Worm (Caenorhabditis elegans) whole organism, young adult: Measurements from ENCODE around the gene srj-21.

Experiments
- B0261.1 ChIP-seq: sonication (generic microtip); optimal IDR thresholded peaks from 2 replicates; lab custom pipeline; 2016; ENCODE audit warnings: mild to moderate bottlenecking, missing genetic modification characterization, moderate library complexity, missing compliant biosample characterization
- F55B11.4 ChIP-seq: sonication (generic microtip); optimal IDR thresholded peaks from 2 replicates; lab custom pipeline; 2016; ENCODE audit warnings: missing compliant biosample characterization, missing genetic modification characterization, borderline replicate concordance; ENCODE audit not compliant: insufficient read depth
- K12H6.12 ChIP-seq: fragments of 200-800 bp; sonication (Bioruptor generic); optimal IDR thresholded peaks from 2 replicates; lab custom pipeline; 2018; ENCODE audit warnings: mild to moderate bottlenecking, missing genetic modification characterization, missing compliant biosample characterization
- Y53G8AR.9 ChIP-seq: fragments of 200-800 bp; sonication (Bioruptor generic); conservative IDR thresholded peaks from 2 replicates; pipeline ENCODE4 v1.3.6; 2022; ENCODE audit warnings: missing genetic modification reagents, missing genetic modification characterization, missing compliant biosample characterization
- Y95B8A.8 ChIP-seq: fragments of 200-800 bp; sonication (Bioruptor generic); IDR thresholded peaks from 2 replicates; pipeline ENCODE4 v1.3.6; 2022; ENCODE audit warnings: missing genetic modification reagents, missing genetic modification characterization, missing compliant biosample characterization
- akir-1 ChIP-seq: fragments of 200-800 bp; sonication (Bioruptor generic); optimal IDR thresholded peaks from 2 replicates; lab custom pipeline; 2018; ENCODE audit warnings: mild to moderate bottlenecking, missing genetic modification characterization, moderate library complexity, missing compliant biosample characterization
- ama-1 ChIP-seq, 3 experiments: fragments of 150-350 bp in 1 of 3; sonication (generic microtip) in 2 of 3; optimal IDR thresholded peaks; 2 replicates each; lab custom pipeline; 2014 to 2018; ENCODE audit warnings: missing biosample characterization in 2 of 3, missing genetic modification characterization in 2 of 3, missing genetic modification reagents in 2 of 3
- atf-7 ChIP-seq: sonication (generic microtip); optimal IDR thresholded peaks from 2 replicates; lab custom pipeline; 2017; ENCODE audit warnings: mild to moderate bottlenecking, missing genetic modification characterization, missing compliant biosample characterization
- attf-5 ChIP-seq: fragments of 200-800 bp; sonication (Bioruptor generic); optimal IDR thresholded peaks from 2 replicates; lab custom pipeline; 2018; ENCODE audit warnings: mild to moderate bottlenecking, missing genetic modification characterization, missing compliant biosample characterization
- cebp-1 ChIP-seq, 2 experiments: fragments of 200-800 bp in 1 of 2; sonication (Bioruptor generic) in 1 of 2; sonication (generic microtip) in 1 of 2; IDR thresholded peaks in 1 of 2; optimal IDR thresholded peaks in 1 of 2; 2 replicates each; pipeline versions ENCODE4 v1.3.6 to Lab custom; 2017 to 2022; ENCODE audit warnings: missing compliant biosample characterization in 2 of 2, missing genetic modification characterization in 2 of 2, mild to moderate bottlenecking in 1 of 2, missing genetic modification reagents in 1 of 2, moderate library complexity in 1 of 2
- ceh-27 ChIP-seq: fragments of 200-800 bp; sonication (Bioruptor generic); optimal IDR thresholded peaks from 2 replicates; lab custom pipeline; 2018; ENCODE audit warnings: mild to moderate bottlenecking, missing genetic modification characterization, moderate library complexity, missing compliant biosample characterization
- ceh-40 ChIP-seq: fragments of 200-800 bp; sonication (Bioruptor generic); IDR thresholded peaks from 2 replicates; pipeline ENCODE4 v1.3.6; 2022; ENCODE audit warnings: missing genetic modification characterization, missing compliant biosample characterization
- ceh-58 ChIP-seq: fragments of 200-800 bp; sonication (Bioruptor generic); IDR thresholded peaks from 2 replicates; pipeline ENCODE4 v1.3.6; 2022; ENCODE audit warnings: missing genetic modification characterization, missing compliant biosample characterization
- chd-7 ChIP-seq: sonication (generic microtip); optimal IDR thresholded peaks from 2 replicates; lab custom pipeline; 2016; ENCODE audit warnings: mild to moderate bottlenecking, missing genetic modification characterization, moderate library complexity, missing compliant biosample characterization
- dpl-1 ChIP-seq: fragments of 150-350 bp; optimal IDR thresholded peaks from 2 replicates; lab custom pipeline; 2014; ENCODE audit warnings: missing biosample characterization, missing genetic modification reagents, missing genetic modification characterization
- ekl-4 ChIP-seq: fragments of 200-800 bp; sonication (Bioruptor generic); IDR thresholded peaks from 2 replicates; pipeline ENCODE4 v1.3.6; 2022; ENCODE audit warnings: missing genetic modification reagents, missing genetic modification characterization, missing compliant biosample characterization
- fkh-3 ChIP-seq: sonication (generic microtip); optimal IDR thresholded peaks from 2 replicates; lab custom pipeline; 2016; ENCODE audit warnings: mild to moderate bottlenecking, missing genetic modification characterization, missing compliant biosample characterization
- hlh-26 ChIP-seq: fragments of 200-800 bp; sonication (Bioruptor generic); conservative IDR thresholded peaks from 2 replicates; pipeline ENCODE4 v1.3.6; 2022; ENCODE audit warnings: missing genetic modification reagents, missing genetic modification characterization, missing compliant biosample characterization
- hmg-1.2 ChIP-seq: fragments of 200-800 bp; sonication (Bioruptor generic); IDR thresholded peaks from 2 replicates; pipeline ENCODE4 v1.3.6; 2022; ENCODE audit warnings: missing genetic modification reagents, missing genetic modification characterization, missing compliant biosample characterization
- lin-40 ChIP-seq: sonication (generic microtip); optimal IDR thresholded peaks from 2 replicates; lab custom pipeline; 2016; ENCODE audit warnings: missing genetic modification characterization, mild to moderate bottlenecking, missing compliant biosample characterization, missing genotype, missing genetic modification reagents
- lir-1 ChIP-seq: fragments of 200-800 bp; sonication (Bioruptor generic); conservative IDR thresholded peaks from 2 replicates; pipeline ENCODE4 v1.3.6; 2022; ENCODE audit warnings: missing genetic modification reagents, missing genetic modification characterization, missing compliant biosample characterization
- madf-10 ChIP-seq: sonication (generic microtip); optimal IDR thresholded peaks from 2 replicates; lab custom pipeline; 2016; ENCODE audit warnings: mild to moderate bottlenecking, missing genetic modification characterization, missing compliant biosample characterization
- mel-28 ChIP-seq: sonication (generic microtip); optimal IDR thresholded peaks from 2 replicates; lab custom pipeline; 2016; ENCODE audit warnings: borderline replicate concordance, mild to moderate bottlenecking, missing genetic modification characterization, missing compliant biosample characterization
- mes-4 ChIP-seq: sonication (generic microtip); optimal IDR thresholded peaks from 2 replicates; lab custom pipeline; 2016; ENCODE audit warnings: missing genotype, missing genetic modification characterization, missing compliant biosample characterization
- nfyb-1 ChIP-seq: fragments of 200-800 bp; sonication (Bioruptor generic); IDR thresholded peaks from 2 replicates; pipeline ENCODE4 v1.3.6; 2022; ENCODE audit warnings: missing genetic modification reagents, missing genetic modification characterization, missing compliant biosample characterization
- nhr-120 ChIP-seq: fragments of 200-800 bp; sonication (Bioruptor generic); IDR thresholded peaks from 2 replicates; pipeline ENCODE4 v1.3.6; 2022; ENCODE audit warnings: missing genetic modification characterization, missing compliant biosample characterization
- nhr-80 ChIP-seq: sonication (generic microtip); optimal IDR thresholded peaks from 2 replicates; lab custom pipeline; 2016; ENCODE audit warnings: missing genetic modification characterization, missing compliant biosample characterization
- nhr-90 ChIP-seq: sonication (generic microtip); optimal IDR thresholded peaks from 2 replicates; lab custom pipeline; 2016; ENCODE audit warnings: missing genotype, mild to moderate bottlenecking, missing genetic modification characterization, missing compliant biosample characterization
- pbrm-1 ChIP-seq: fragments of 200-800 bp; sonication (Bioruptor generic); IDR thresholded peaks from 2 replicates; pipeline ENCODE4 v1.3.6; 2022; ENCODE audit warnings: missing genetic modification reagents, missing genetic modification characterization, missing compliant biosample characterization
- rcor-1 ChIP-seq: fragments of 200-800 bp; sonication (Bioruptor generic); IDR thresholded peaks from 2 replicates; pipeline ENCODE4 v1.3.6; 2022; ENCODE audit warnings: missing genetic modification reagents, missing genetic modification characterization, missing compliant biosample characterization
- rpc-1 ChIP-seq, 2 experiments: fragments of 150-350 bp in 1 of 2; sonication (generic microtip) in 1 of 2; optimal IDR thresholded peaks; 2 replicates each; lab custom pipeline; 2014 to 2018; ENCODE audit warnings: missing biosample characterization in 1 of 2, missing genetic modification characterization in 1 of 2, missing genetic modification reagents in 1 of 2, missing genotype in 1 of 2
- sea-2 ChIP-seq: fragments of 200-800 bp; sonication (Bioruptor generic); IDR thresholded peaks from 2 replicates; pipeline ENCODE4 v1.3.6; 2022; ENCODE audit warnings: missing genetic modification characterization, missing compliant biosample characterization
- snpc-4 ChIP-seq, 5 experiments: fragments of 150-350 bp in 1 of 5; sonication (generic microtip) in 4 of 5; optimal IDR thresholded peaks; 2 replicates each; lab custom pipeline; 2014 to 2018; ENCODE audit warnings: missing genetic modification characterization in 5 of 5, missing biosample characterization in 3 of 5, antibody characterized with exemption in 2 of 5, mild to moderate bottlenecking in 2 of 5, missing compliant biosample characterization in 2 of 5, missing genotype in 2 of 5, moderate library complexity in 2 of 5, missing genetic modification reagents in 1 of 5
- somi-1 ChIP-seq: fragments of 200-800 bp; sonication (Bioruptor generic); optimal IDR thresholded peaks from 2 replicates; lab custom pipeline; 2018; ENCODE audit warnings: mild to moderate bottlenecking, missing genetic modification characterization, missing compliant biosample characterization
- sptf-2 ChIP-seq: fragments of 200-800 bp; sonication (Bioruptor generic); optimal IDR thresholded peaks from 2 replicates; lab custom pipeline; 2018; ENCODE audit warnings: mild to moderate bottlenecking, missing genetic modification characterization, missing compliant biosample characterization
- tlf-1 ChIP-seq: fragments of 200-800 bp; sonication (Bioruptor generic); optimal IDR thresholded peaks from 2 replicates; lab custom pipeline; 2018; ENCODE audit warnings: mild to moderate bottlenecking, missing genetic modification characterization, missing compliant biosample characterization
- unc-62 ChIP-seq: fragments of 150-350 bp; optimal IDR thresholded peaks from 2 replicates; lab custom pipeline; 2014; ENCODE audit warnings: missing biosample characterization, missing genetic modification reagents, missing genetic modification characterization
- zim-3 ChIP-seq: sonication (generic microtip); optimal IDR thresholded peaks from 2 replicates; lab custom pipeline; 2017; ENCODE audit warnings: mild to moderate bottlenecking, missing genetic modification characterization, moderate library complexity, missing compliant biosample characterization
- ztf-3 ChIP-seq: fragments of 200-800 bp; sonication (Bioruptor generic); optimal IDR thresholded peaks from 2 replicates; lab custom pipeline; 2018; ENCODE audit warnings: mild to moderate bottlenecking, missing genetic modification characterization, missing compliant biosample characterization

The srj-21 gene

ce11 chrV:10716865-10717713 is 28.0 kb upstream of the srj-21 start (continued):
- TF ChIP-seq sptf-2 (GFP tag; lab: Kevin White, UChicago) (no peak), dpl-1 (GFP tag; lab: Kevin White, UChicago) (no peak)

DNA sequence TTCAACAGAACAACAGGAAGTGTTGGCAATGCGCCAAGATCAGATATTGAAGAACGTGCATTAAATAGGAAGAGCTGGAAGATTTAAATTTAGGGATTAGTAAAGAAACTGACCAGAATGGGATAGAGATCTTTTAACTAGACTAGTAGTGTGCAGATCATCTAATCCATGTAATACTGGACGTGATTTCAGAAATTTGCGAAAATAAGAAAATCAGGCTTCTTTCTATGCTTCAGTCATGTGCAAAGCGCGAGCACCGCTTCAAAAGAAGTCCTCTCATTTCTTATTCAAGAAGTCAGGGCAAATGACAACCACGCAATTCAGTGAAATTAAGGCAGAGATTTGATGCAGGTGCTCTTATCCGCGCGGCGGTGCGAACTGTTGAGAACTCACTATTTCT is 27.1 kb upstream of the srj-21 start:
- TF ChIP-seq fkh-3 (no peak), sea-2 (no peak)

- TF ChIP-seq hlh-26 (GFP tag; lab: Robert Waterston, UW) (no peak), ama-1 (optimal IDR thresholded peaks at IDR 0.05; lab: Kevin White, UChicago) (peak; percentile 38), ama-1 (GFP tag; optimal IDR thresholded peaks at IDR 0.05; lab: Kevin White, UChicago) (no peak), mes-4 (tag; lab: Kevin White, UChicago) (no peak), nhr-90 (tag; lab: Kevin White, UChicago) (no peak), K12H6.12 (tag; lab: Kevin White, UChicago) (peak; percentile 39), cebp-1 (GFP tag; IDR thresholded peaks at IDR 0.05; lab: Robert Waterston, UW) (no peak), cebp-1 (tag; optimal IDR thresholded peaks at IDR 0.05; lab: Kevin White, UChicago) (peak; percentile 29), tlf-1 (GFP tag; lab: Kevin White, UChicago) (no peak), mel-28 (tag; lab: Kevin White, UChicago) (no peak), ceh-58 (no peak), nfyb-1 (GFP tag; lab: Robert Waterston, UW) (no peak), rcor-1 (GFP tag; lab: Robert Waterston, UW) (0 out of 2 replicates have a peak, but pooled peaks have one; percentile 14), somi-1 (peak; percentile 49), ztf-3 (GFP tag; lab: Kevin White, UChicago) (no peak), zim-3 (no peak)
Observed at ce11 chrV:10719019-10719832, 25.9 kb upstream of the srj-21 start.

DNA sequence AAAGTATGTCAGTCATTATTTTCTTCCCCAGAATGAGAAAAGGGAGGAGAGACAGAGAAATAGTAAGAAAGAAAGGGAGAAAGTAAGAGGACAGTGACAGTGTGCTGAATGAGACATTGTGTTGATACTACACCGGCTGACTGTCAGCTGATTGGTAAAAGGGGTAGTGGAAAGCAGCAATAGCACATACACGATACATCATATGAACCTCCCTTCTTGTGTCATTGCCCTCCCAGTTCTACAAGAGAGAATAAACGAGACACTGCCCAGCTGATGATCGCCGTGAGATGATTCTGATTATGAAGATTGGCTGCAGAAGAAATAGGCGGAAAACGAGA is 25.3 kb upstream of the srj-21 start:
- TF ChIP-seq attf-5 (GFP tag; lab: Kevin White, UChicago) = peak; percentile 49
- TF ChIP-seq unc-62 (GFP tag; lab: Kevin White, UChicago) = peak; percentile 40
- 0 out of 2 replicates have a peak, but pooled peaks have one; percentile 7 for TF ChIP-seq Y95B8A.8 (GFP tag; lab: Robert Waterston, UW)
- TF ChIP-seq atf-7 (tag; lab: Kevin White, UChicago) = no peak
- no peak for TF ChIP-seq chd-7 (tag; lab: Kevin White, UChicago)
- no peak for TF ChIP-seq F55B11.4 (tag; lab: Kevin White, UChicago)
- no peak for TF ChIP-seq snpc-4 (GFP tag; optimal IDR thresholded peaks at IDR 0.05; lab: Kevin White, UChicago)
- TF ChIP-seq snpc-4 (tag; optimal IDR thresholded peaks at IDR 0.05; lab: Kevin White, UChicago) = peak in 2 of 4 experiments; percentile 9 to 18
- no peak for TF ChIP-seq ceh-40
- TF ChIP-seq B0261.1 (tag; lab: Kevin White, UChicago) = no peak
- TF ChIP-seq Y53G8AR.9 (GFP tag; lab: Robert Waterston, UW) = no peak
- peak; percentile 73 for TF ChIP-seq lir-1 (GFP tag; lab: Robert Waterston, UW)
- TF ChIP-seq madf-10 (tag; lab: Kevin White, UChicago) = no peak
- TF ChIP-seq lin-40 (tag; lab: Kevin White, UChicago) = peak; percentile 24
- peak; percentile 8 for TF ChIP-seq akir-1 (GFP tag; lab: Kevin White, UChicago)
- 0 out of 2 replicates have a peak, but pooled peaks have one; percentile 30 for TF ChIP-seq pbrm-1 (GFP tag; lab: Robert Waterston, UW)
- TF ChIP-seq rpc-1 (optimal IDR thresholded peaks at IDR 0.05; lab: Kevin White, UChicago) = no peak
- TF ChIP-seq rpc-1 (tag; optimal IDR thresholded peaks at IDR 0.05; lab: Kevin White, UChicago) = no peak
- TF ChIP-seq nhr-120 = no peak
- TF ChIP-seq cebp-1 (GFP tag; IDR thresholded peaks at IDR 0.05; lab: Robert Waterston, UW) = no peak
- peak; percentile 82 for TF ChIP-seq cebp-1 (tag; optimal IDR thresholded peaks at IDR 0.05; lab: Kevin White, UChicago)
- peak; percentile 48; the same call in 1 of the 2 replicates for TF ChIP-seq ekl-4 (GFP tag; lab: Robert Waterston, UW)
- TF ChIP-seq nhr-80 = peak; percentile 74
- TF ChIP-seq rcor-1 (GFP tag; lab: Robert Waterston, UW) = 0 out of 2 replicates have a peak, but pooled peaks have one; percentile 3
- peak; percentile 47; the same call in 1 of the 2 replicates for TF ChIP-seq hmg-1.2 (GFP tag; lab: Robert Waterston, UW)
- peak; percentile 44 for TF ChIP-seq ceh-27 (GFP tag; lab: Kevin White, UChicago)
